Worm (Caenorhabditis elegans): ENCODE measurements around the gene K08D10.10.

DNA sequence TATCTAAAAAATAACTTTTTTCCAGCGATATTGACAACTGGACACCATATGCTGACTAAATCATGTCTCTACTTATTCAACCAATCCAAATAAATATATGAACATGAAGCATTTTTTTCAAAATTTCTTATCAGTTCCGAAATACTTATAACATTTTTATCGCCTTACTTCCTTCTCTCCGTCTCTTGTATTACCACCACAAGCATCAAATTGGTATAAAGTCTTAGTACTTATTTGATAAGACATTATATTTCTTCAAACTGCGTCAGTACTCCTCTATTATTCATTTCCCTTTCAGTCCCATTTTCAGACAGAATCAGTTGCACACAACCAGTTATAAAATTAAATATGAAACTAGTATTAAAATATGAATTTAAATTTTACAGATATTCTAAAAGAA, 4.1 kb upstream of the K08D10.10 start:
- no peak for TF ChIP-seq ama-1 (optimal IDR thresholded peaks at IDR 0.05)
- TF ChIP-seq mab-5 (tag; optimal IDR thresholded peaks at IDR 0.05) = no peak
- TF ChIP-seq lin-11 (tag; optimal IDR thresholded peaks at IDR 0.05) = no peak
- no peak for TF ChIP-seq mdl-1 (tag; optimal IDR thresholded peaks at IDR 0.05)
- no peak for TF ChIP-seq nhr-11 (tag; optimal IDR thresholded peaks at IDR 0.05)
- no peak for TF ChIP-seq nhr-237 (tag; optimal IDR thresholded peaks at IDR 0.05)
- no peak for TF ChIP-seq aly-2 (tag; optimal IDR thresholded peaks at IDR 0.05)
- TF ChIP-seq elt-3 (tag; optimal IDR thresholded peaks at IDR 0.05) = no peak
- no peak for TF ChIP-seq lsy-2 (tag; optimal IDR thresholded peaks at IDR 0.05)
- TF ChIP-seq C34F6.9 (tag; optimal IDR thresholded peaks at IDR 0.05) = no peak
- TF ChIP-seq mbf-1 (tag; optimal IDR thresholded peaks at IDR 0.05) = no peak
- no peak for TF ChIP-seq elt-1 (tag; optimal IDR thresholded peaks at IDR 0.05)
- no peak for TF ChIP-seq nhr-12 (tag; optimal IDR thresholded peaks at IDR 0.05)
